Worm (Caenorhabditis elegans) whole organism, early embryonic: Measurements from ENCODE around the gene F58G6.7.

Experiments
- B0310.2 ChIP-seq: sonication (generic microtip); optimal IDR thresholded peaks from 2 replicates; lab custom pipeline; 2016; ENCODE audit warnings: mild to moderate bottlenecking, missing genetic modification characterization, missing compliant biosample characterization
- F13C5.2 ChIP-seq: sonication (generic microtip); optimal IDR thresholded peaks from 2 replicates; lab custom pipeline; 2017; ENCODE audit warnings: mild to moderate bottlenecking, missing genetic modification characterization, inconsistent platforms, missing compliant biosample characterization
- aly-1 ChIP-seq: sonication (generic microtip); optimal IDR thresholded peaks from 2 replicates; lab custom pipeline; 2016; ENCODE audit warnings: missing genetic modification characterization, missing compliant biosample characterization
- ama-1 ChIP-seq: fragments of 150-350 bp; optimal IDR thresholded peaks from 2 replicates; lab custom pipeline; 2014
- ceh-13 ChIP-seq: fragments of 200-800 bp; sonication (Bioruptor generic); optimal IDR thresholded peaks from 2 replicates; lab custom pipeline; 2018; ENCODE audit warnings: mild to moderate bottlenecking, missing genetic modification characterization, missing compliant biosample characterization
- ceh-36 ChIP-seq: sonication (generic microtip); optimal IDR thresholded peaks from 2 replicates; lab custom pipeline; 2016; ENCODE audit warnings: missing genetic modification characterization, inconsistent platforms, missing compliant biosample characterization
- ets-7 ChIP-seq: sonication (generic microtip); optimal IDR thresholded peaks from 2 replicates; lab custom pipeline; 2016; ENCODE audit warnings: missing genotype, missing genetic modification characterization, missing compliant biosample characterization
- flt-1 ChIP-seq: fragments of 200-800 bp; sonication (Bioruptor generic); IDR thresholded peaks from 2 replicates; pipeline ENCODE4 v1.3.6; 2022; ENCODE audit warnings: missing genetic modification characterization, missing compliant biosample characterization
- hmg-4 ChIP-seq: fragments of 200-800 bp; sonication (Bioruptor generic); optimal IDR thresholded peaks from 2 replicates; lab custom pipeline; 2018; ENCODE audit warnings: mild to moderate bottlenecking, missing genetic modification characterization, missing compliant biosample characterization
- hnd-1 ChIP-seq: sonication (generic microtip); optimal IDR thresholded peaks from 2 replicates; lab custom pipeline; 2016; ENCODE audit warnings: missing genetic modification characterization, missing compliant biosample characterization
- pes-1 ChIP-seq: fragments of 200-800 bp; sonication (Bioruptor generic); IDR thresholded peaks from 2 replicates; pipeline ENCODE4 v1.3.6; 2022; ENCODE audit warnings: missing genetic modification reagents, missing genetic modification characterization, missing compliant biosample characterization
- sea-1 ChIP-seq: fragments of 200-800 bp; sonication (Bioruptor generic); conservative IDR thresholded peaks from 2 replicates; pipeline ENCODE4 v1.3.6; 2022; ENCODE audit warnings: missing genetic modification characterization, missing compliant biosample characterization

ce11 chrIV:9623269-9623668 is 30.8 kb upstream of the F58G6.7 start, which contains the start of gene W09C2.9:
- TF ChIP-seq ceh-36 (tag; lab: Kevin White, UChicago) (no peak), B0310.2 (tag; lab: Kevin White, UChicago) (no peak), ama-1 (lab: Kevin White, UChicago) (no peak), sea-1 (GFP tag; lab: Robert Waterston, UW) (no peak), pes-1 (GFP tag; lab: Robert Waterston, UW) (no peak), flt-1 (GFP tag; lab: Robert Waterston, UW) (no peak), aly-1 (tag; lab: Kevin White, UChicago) (no peak), ets-7 (no peak), hnd-1 (no peak), F13C5.2 (no peak), ceh-13 (GFP tag; lab: Kevin White, UChicago) (no peak), hmg-4 (no peak)
